Fruit fly (Drosophila melanogaster): ENCODE measurements around the gene Pex12.

Gene Pex12

DNA sequence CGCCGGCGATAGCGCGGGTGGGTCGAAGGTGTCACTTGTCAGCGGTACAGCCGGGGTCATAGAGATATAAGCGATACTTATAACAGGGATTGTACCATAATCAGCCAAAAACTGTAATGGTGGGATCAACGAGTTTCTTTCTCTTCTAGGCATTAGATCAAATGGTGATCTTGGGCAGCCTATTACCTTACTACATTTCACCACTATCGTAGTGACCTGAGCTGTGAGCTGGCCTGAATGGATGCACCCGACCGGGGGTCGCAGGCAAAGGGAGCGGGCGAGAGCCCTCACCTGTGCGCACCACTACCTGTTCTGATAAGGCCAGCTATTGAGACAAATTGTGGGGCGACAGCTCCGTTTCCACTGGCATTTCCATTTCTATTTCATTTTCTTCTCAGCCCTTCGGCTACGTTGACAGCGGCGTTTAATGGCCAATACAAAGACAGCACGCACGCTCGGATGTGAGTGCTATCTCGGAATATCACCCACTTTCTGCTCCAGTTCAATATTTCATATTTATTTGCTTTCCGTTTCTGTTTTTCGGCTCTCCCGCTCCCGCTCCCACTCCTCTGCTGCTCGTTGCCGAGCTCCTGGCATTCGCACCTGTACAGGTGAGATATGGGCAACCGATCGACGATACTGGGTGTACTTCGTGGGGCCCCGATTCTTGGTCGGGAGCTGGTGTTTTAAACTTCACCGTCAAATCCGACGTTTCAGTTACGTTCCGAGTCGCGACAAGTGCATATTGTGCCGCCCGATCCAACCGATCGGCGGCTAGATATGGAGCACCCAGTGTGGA is 41.1 kb downstream of the Pex12 start (continued):
- TF ChIP-seq Optix (GFP tag; IDR thresholded peaks at IDR 0.05) (peak; percentile 87), HmgZ (tag; optimal IDR thresholded peaks at IDR 0.05) (no peak), CG7928 (GFP tag; optimal IDR thresholded peaks at IDR 0.05) (no peak), CG32772 (GFP tag; IDR thresholded peaks at IDR 0.05) (peak; percentile 88), B-H1 (GFP tag; IDR thresholded peaks at IDR 0.05) (peak; percentile 73), CG11247 (GFP tag; IDR thresholded peaks at IDR 0.05) (peak; percentile 50; the same call in 1 of the 2 replicates), Opbp (GFP tag; IDR thresholded peaks at IDR 0.05; ENCODE audit: partially characterized antibody) (no peak), Eip74EF (GFP tag; optimal IDR thresholded peaks at IDR 0.05) (peak in 1 of 2 experiments; percentile 77), toy (GFP tag; IDR thresholded peaks at IDR 0.05) (no peak), nerfin-2 (GFP tag; IDR thresholded peaks at IDR 0.05; ENCODE audit: partially characterized antibody) (no peak), CG3995 (GFP tag; optimal IDR thresholded peaks at IDR 0.05) (no peak), Scr (GFP tag; IDR thresholded peaks at IDR 0.05; ENCODE audit: partially characterized antibody) (no peak), vnd (GFP tag; IDR thresholded peaks at IDR 0.05; ENCODE audit: partially characterized antibody) (no peak), CG17328 (GFP tag; IDR thresholded peaks at IDR 0.05) (peak; percentile 88), MESR4 (GFP tag; optimal IDR thresholded peaks at IDR 0.05) (no peak), eyg (GFP tag; optimal IDR thresholded peaks at IDR 0.05) (peak; percentile 29), CG11085 (GFP tag; IDR thresholded peaks at IDR 0.05) (peak; percentile 38), CG13894 (tag; optimal IDR thresholded peaks at IDR 0.05) (no peak), CG4730 (GFP tag; IDR thresholded peaks at IDR 0.05) (peak; percentile 85), CG18476 (GFP tag; optimal IDR thresholded peaks at IDR 0.05) (peak; percentile 68), kay (GFP tag; optimal IDR thresholded peaks at IDR 0.05) (peak; percentile 47), CG14860 (GFP tag; IDR thresholded peaks at IDR 0.05; ENCODE audit: partially characterized antibody) (no peak), ab (GFP tag; optimal IDR thresholded peaks at IDR 0.05) (peak; percentile 40), H2.0 (GFP tag; IDR thresholded peaks at IDR 0.05) (peak; percentile 74), CG4404 (GFP tag; IDR thresholded peaks at IDR 0.05) (peak; percentile 57; the same call in 1 of the 2 replicates), CG15479 (GFP tag; optimal IDR thresholded peaks at IDR 0.05) (no peak), CG8765 (GFP tag; IDR thresholded peaks at IDR 0.05) (peak; percentile 59; the same call in 1 of the 2 replicates), CG16813 (GFP tag; IDR thresholded peaks at IDR 0.05; ENCODE audit: partially characterized antibody) (no peak), CG1233 (GFP tag; optimal IDR thresholded peaks at IDR 0.05) (peak; percentile 60), br (optimal IDR thresholded peaks at IDR 0.05) (no peak), lilli (GFP tag; optimal IDR thresholded peaks at IDR 0.05) (peak; percentile 75), pita (GFP tag; optimal IDR thresholded peaks at IDR 0.05) (no peak), sc (optimal IDR thresholded peaks at IDR 0.05) (no peak), sc (GFP tag; optimal IDR thresholded peaks at IDR 0.05) (peak; percentile 62), tin (GFP tag; optimal IDR thresholded peaks at IDR 0.05) (peak; percentile 46), CG6854 (GFP tag; optimal IDR thresholded peaks at IDR 0.05) (no peak), CG9609 (GFP tag; optimal IDR thresholded peaks at IDR 0.05) (peak; percentile 63), CG12236 (GFP tag; optimal IDR thresholded peaks at IDR 0.05) (peak; percentile 12), CG3847 (GFP tag; IDR thresholded peaks at IDR 0.05) (peak; percentile 60), ftz-f1 (GFP tag; optimal IDR thresholded peaks at IDR 0.05) (no peak), CG16863 (GFP tag; optimal IDR thresholded peaks at IDR 0.05) (peak; percentile 84), peb (GFP tag; IDR thresholded peaks at IDR 0.05) (peak; percentile 83), CG17568 (GFP tag; optimal IDR thresholded peaks at IDR 0.05) (no peak), odd (GFP tag; optimal IDR thresholded peaks at IDR 0.05) (peak; percentile 61), slbo (GFP tag; IDR thresholded peaks at IDR 0.05) (peak; percentile 77), Lpt (GFP tag; optimal IDR thresholded peaks at IDR 0.05) (no peak), emc (GFP tag; optimal IDR thresholded peaks at IDR 0.05) (peak; percentile 29), CG11456 (GFP tag; IDR thresholded peaks at IDR 0.05) (peak; percentile 76), Hr78 (GFP tag; optimal IDR thresholded peaks at IDR 0.05) (peak in 1 of 2 experiments; percentile 99), Camta (GFP tag; optimal IDR thresholded peaks at IDR 0.05) (no peak)
